Worm (Caenorhabditis elegans): ENCODE results near the gene nrf-5.

- TF ChIP-seq him-1 (tag; optimal IDR thresholded peaks at IDR 0.05) (no peak), W03F9.2 (tag; optimal IDR thresholded peaks at IDR 0.05) (no peak)
Observed at ce11 chrV:13863700-13864099, 35.6 kb downstream of the nrf-5 start.
